Worm (Caenorhabditis elegans): ENCODE results near the gene sym-3.
A peak's percentile ranks its signal among the peaks of the same experiment; 100 is the strongest.

Gene sym-3

DNA sequence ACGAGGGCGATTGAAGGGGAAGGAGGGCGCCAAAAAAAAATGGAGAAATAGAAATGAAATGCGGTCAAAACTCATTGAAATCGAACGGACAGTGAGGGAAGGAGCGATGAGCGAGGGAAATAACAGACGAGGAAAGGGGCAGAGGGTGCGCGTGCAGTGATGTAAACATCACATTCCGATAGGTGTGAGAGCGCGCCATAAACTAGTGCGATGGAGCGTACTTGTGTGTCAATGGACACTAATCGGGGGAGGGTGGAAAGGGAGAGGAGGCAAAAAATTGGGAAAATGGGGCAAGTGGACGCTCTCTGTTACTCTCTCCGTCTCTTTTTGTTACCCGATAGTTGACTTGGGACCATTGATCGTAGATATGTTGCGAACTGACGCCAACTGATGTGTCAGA lies 9.7 kb upstream of the sym-3 start:
- TF ChIP-seq lin-13 (GFP tag; optimal IDR thresholded peaks at IDR 0.05) (no peak), crh-2 (tag; optimal IDR thresholded peaks at IDR 0.05) (peak; percentile 58), ztf-11 (tag; optimal IDR thresholded peaks at IDR 0.05) (no peak), zag-1 (tag; optimal IDR thresholded peaks at IDR 0.05) (peak; percentile 29), blmp-1 (tag; optimal IDR thresholded peaks at IDR 0.05; ENCODE audit: insufficient read depth) (peak; percentile 2), nhr-10 (tag; optimal IDR thresholded peaks at IDR 0.05) (no peak), elt-3 (tag; optimal IDR thresholded peaks at IDR 0.05) (no peak), C34F6.9 (tag; optimal IDR thresholded peaks at IDR 0.05) (peak; percentile 58), nhr-129 (tag; optimal IDR thresholded peaks at IDR 0.05) (peak; percentile 91), egl-27 (tag; optimal IDR thresholded peaks at IDR 0.05) (no peak), unc-39 (tag; optimal IDR thresholded peaks at IDR 0.05) (no peak), lsy-2 (tag; optimal IDR thresholded peaks at IDR 0.05) (peak in 1 of 2 experiments; percentile 60), skn-1 (tag; optimal IDR thresholded peaks at IDR 0.05) (no peak), Y55F3AM.14 (GFP tag; optimal IDR thresholded peaks at IDR 0.05) (no peak), F13H6.1 (tag; optimal IDR thresholded peaks at IDR 0.05) (peak; percentile 73), unc-55 (GFP tag; optimal IDR thresholded peaks at IDR 0.05) (peak; percentile 14), sma-3 (GFP tag; optimal IDR thresholded peaks at IDR 0.05) (no peak), lin-39 (tag; optimal IDR thresholded peaks at IDR 0.05) (no peak), sma-9 (GFP tag; optimal IDR thresholded peaks at IDR 0.05) (no peak), sma-9 (tag; optimal IDR thresholded peaks at IDR 0.05) (no peak), mab-5 (tag; optimal IDR thresholded peaks at IDR 0.05) (peak; percentile 37), fos-1 (tag; optimal IDR thresholded peaks at IDR 0.05) (peak; percentile 57), nhr-6 (tag; optimal IDR thresholded peaks at IDR 0.05) (no peak), nhr-25 (tag; optimal IDR thresholded peaks at IDR 0.05) (peak; percentile 5), lin-11 (tag; optimal IDR thresholded peaks at IDR 0.05) (peak; percentile 70), nhr-12 (tag; optimal IDR thresholded peaks at IDR 0.05) (no peak), dmd-4 (tag; optimal IDR thresholded peaks at IDR 0.05) (no peak)

- TF ChIP-seq C34F6.9 (tag; optimal IDR thresholded peaks at IDR 0.05): peak; percentile 24
- no peak for TF ChIP-seq sem-4 (tag; optimal IDR thresholded peaks at IDR 0.05)
- peak; percentile 53 for TF ChIP-seq unc-55 (GFP tag; optimal IDR thresholded peaks at IDR 0.05)
- no peak for TF ChIP-seq snpc-4 (tag; optimal IDR thresholded peaks at IDR 0.05)
- TF ChIP-seq nhr-11 (tag; optimal IDR thresholded peaks at IDR 0.05): no peak
- peak; percentile 7 for TF ChIP-seq nhr-25 (tag; optimal IDR thresholded peaks at IDR 0.05)
- no peak for TF ChIP-seq fos-1 (tag; optimal IDR thresholded peaks at IDR 0.05)
- no peak for TF ChIP-seq elt-3 (tag; optimal IDR thresholded peaks at IDR 0.05)
Observed at ce11 chrX:5764739-5765138, 8.8 kb upstream of the sym-3 start.

DNA sequence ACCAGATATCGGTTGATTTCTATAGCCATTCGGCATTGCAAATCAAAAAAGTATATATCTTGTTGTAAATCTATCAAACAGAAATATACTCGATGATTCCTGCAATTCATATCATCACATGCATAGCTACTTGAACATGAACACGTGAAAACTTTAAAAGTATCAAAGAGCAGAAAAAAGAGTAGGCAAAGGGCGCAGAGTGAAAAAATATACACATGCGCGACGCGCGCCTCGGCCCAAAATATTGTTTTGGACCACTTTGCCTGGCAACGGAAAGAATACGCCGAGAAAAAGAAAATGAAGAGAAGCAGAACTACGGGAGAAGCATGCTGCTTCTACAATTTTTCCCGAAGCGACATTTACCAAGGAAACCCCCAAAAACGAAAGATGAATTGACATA lies 2.9 kb upstream of the sym-3 start, which contains the start of gene C54H2.4:
TSS of gene C54H2.4 (minus strand) at position 101 of the 400 bp plus-strand sequence.
- TF ChIP-seq F13H6.1 (tag; optimal IDR thresholded peaks at IDR 0.05) (no peak), nhr-237 (tag; optimal IDR thresholded peaks at IDR 0.05) (no peak)

DNA sequence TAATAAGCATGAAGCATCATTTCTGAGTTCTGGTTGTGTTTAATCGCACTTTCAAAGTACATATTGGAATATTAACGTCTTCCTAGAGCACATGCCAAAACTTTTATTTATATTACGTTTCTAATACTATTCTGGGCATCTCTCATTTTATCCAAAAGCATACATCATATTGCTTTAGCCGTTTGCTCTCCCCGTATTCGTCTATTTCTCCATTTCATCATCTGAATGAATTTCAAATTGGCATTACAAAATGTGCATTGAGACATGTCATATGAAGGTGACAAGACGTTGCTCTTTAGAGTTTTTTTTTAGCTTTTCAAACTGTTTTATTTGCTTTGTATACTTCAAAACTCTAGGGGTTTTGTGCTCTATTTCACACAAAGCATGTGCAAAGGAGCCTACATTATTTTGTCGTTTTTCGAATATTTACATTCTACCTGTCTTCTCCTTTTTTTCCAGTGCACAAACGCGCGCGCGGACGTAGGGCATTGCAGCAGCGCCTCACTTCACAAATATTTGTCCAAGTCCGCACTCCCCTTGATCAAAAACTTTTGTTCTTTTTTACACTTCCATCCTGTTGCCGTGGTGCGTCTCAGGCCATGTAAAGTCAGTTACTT lies 925 bp upstream of the sym-3 start:
- TF ChIP-seq nhr-21 (tag; optimal IDR thresholded peaks at IDR 0.05) (no peak), fos-1 (tag; optimal IDR thresholded peaks at IDR 0.05) (no peak), F13H6.1 (tag; optimal IDR thresholded peaks at IDR 0.05) (peak; percentile 67)

ce11 chrX:5775804-5776252 lies 2.3 kb downstream of the sym-3 start:
- TF ChIP-seq R02D3.7 (tag; optimal IDR thresholded peaks at IDR 0.05) (no peak), ztf-11 (tag; optimal IDR thresholded peaks at IDR 0.05) (no peak), lsy-2 (tag; optimal IDR thresholded peaks at IDR 0.05) (peak; percentile 6 to 76), zag-1 (tag; optimal IDR thresholded peaks at IDR 0.05) (peak; percentile 2), mdl-1 (tag; optimal IDR thresholded peaks at IDR 0.05) (peak in 1 of 2 experiments; percentile 24), crh-2 (tag; optimal IDR thresholded peaks at IDR 0.05) (peak; percentile 50), sma-9 (GFP tag; optimal IDR thresholded peaks at IDR 0.05) (peak; percentile 68), sma-9 (tag; optimal IDR thresholded peaks at IDR 0.05) (no peak), unc-39 (tag; optimal IDR thresholded peaks at IDR 0.05) (no peak), fos-1 (tag; optimal IDR thresholded peaks at IDR 0.05) (peak; percentile 11), gmeb-1 (tag; optimal IDR thresholded peaks at IDR 0.05) (peak; percentile 25), mab-5 (tag; optimal IDR thresholded peaks at IDR 0.05) (peak; percentile 28), F13H6.1 (tag; optimal IDR thresholded peaks at IDR 0.05) (peak; percentile 62), lin-11 (tag; optimal IDR thresholded peaks at IDR 0.05) (peak; percentile 25), unc-55 (GFP tag; optimal IDR thresholded peaks at IDR 0.05) (peak; percentile 71), egl-27 (tag; optimal IDR thresholded peaks at IDR 0.05) (peak; percentile 26), ztf-1 (GFP tag; conservative IDR thresholded peaks at IDR 0.05) (no peak), ama-1 (optimal IDR thresholded peaks at IDR 0.05) (no peak), lin-13 (GFP tag; optimal IDR thresholded peaks at IDR 0.05) (peak; percentile 61), nhr-21 (tag; optimal IDR thresholded peaks at IDR 0.05) (peak; percentile 40), nhr-129 (tag; optimal IDR thresholded peaks at IDR 0.05) (peak; percentile 81), elt-3 (tag; optimal IDR thresholded peaks at IDR 0.05) (no peak), nhr-23 (tag; optimal IDR thresholded peaks at IDR 0.05) (no peak), nhr-25 (tag; optimal IDR thresholded peaks at IDR 0.05) (peak; percentile 18), lin-39 (tag; optimal IDR thresholded peaks at IDR 0.05) (no peak), sma-3 (GFP tag; optimal IDR thresholded peaks at IDR 0.05) (peak; percentile 35), sem-4 (tag; optimal IDR thresholded peaks at IDR 0.05) (peak; percentile 37), nhr-10 (tag; optimal IDR thresholded peaks at IDR 0.05) (no peak), C34F6.9 (tag; optimal IDR thresholded peaks at IDR 0.05) (peak; percentile 51), ceh-16 (tag; optimal IDR thresholded peaks at IDR 0.05) (no peak), nhr-6 (tag; optimal IDR thresholded peaks at IDR 0.05) (peak; percentile 9), Y55F3AM.14 (GFP tag; optimal IDR thresholded peaks at IDR 0.05) (no peak), alr-1 (tag; optimal IDR thresholded peaks at IDR 0.05) (no peak)

Measured in whole organism, L2 larva.